Fruit fly (Drosophila melanogaster) whole organism, embryonic: Measurements from ENCODE around the gene Exd2.

Experiments
- Abd-B ChIP-seq: fragments of 200-800 bp; sonication (Bioruptor generic); optimal IDR thresholded peaks from 2 replicates; lab custom pipeline; 2018; ENCODE audit warnings: missing biosample characterization, mild to moderate bottlenecking, missing genetic modification characterization, moderate library complexity
- Asciz ChIP-seq: fragments of 200-800 bp; sonication (Bioruptor generic); optimal IDR thresholded peaks from 2 replicates; lab custom pipeline; 2017; ENCODE audit warnings: missing biosample characterization, mild to moderate bottlenecking, missing genetic modification characterization, missing genetic modification reagents
- Awh ChIP-seq: fragments of 200-800 bp; sonication (Bioruptor generic); IDR thresholded peaks from 2 replicates; pipeline ENCODE4, ENCODE4 v1.3.6; 2022; ENCODE audit warnings: missing biosample characterization, missing genetic modification characterization
- CG10147 ChIP-seq: fragments of 200-800 bp; sonication (Bioruptor generic); optimal IDR thresholded peaks from 2 replicates; lab custom pipeline; 2019; ENCODE audit warnings: missing biosample characterization, mild to moderate bottlenecking, missing genetic modification characterization, moderate library complexity
- CG1024 ChIP-seq: fragments of 200-800 bp; sonication (Bioruptor generic); IDR thresholded peaks from 2 replicates; pipeline ENCODE4 v1.3.6; 2022; ENCODE audit warnings: missing biosample characterization, missing genetic modification characterization
- CG10565 ChIP-seq: fragments of 200-800 bp; sonication (Bioruptor generic); optimal IDR thresholded peaks from 3 replicates; lab custom pipeline; 2016; ENCODE audit warnings: missing biosample characterization, mild to moderate bottlenecking, missing genetic modification characterization
- CG13424 ChIP-seq: fragments of 200-800 bp; sonication (Bioruptor generic); optimal IDR thresholded peaks from 2 replicates; lab custom pipeline; 2019; ENCODE audit warnings: missing biosample characterization, mild to moderate bottlenecking, missing genetic modification characterization, moderate library complexity
- CG14860 ChIP-seq: fragments of 200-800 bp; sonication (Bioruptor generic); IDR thresholded peaks from 3 replicates; pipeline ENCODE4 v1.3.6; 2022; ENCODE audit warnings: missing biosample characterization, missing genetic modification characterization; ENCODE audit not compliant: partially characterized antibody
- CG1647 ChIP-seq: fragments of 200-800 bp; sonication (Bioruptor generic); optimal IDR thresholded peaks from 3 replicates; lab custom pipeline; 2016; ENCODE audit warnings: missing biosample characterization, missing genetic modification characterization
- CG32532 ChIP-seq: fragments of 200-800 bp; sonication (Bioruptor generic); IDR thresholded peaks from 2 replicates; pipeline ENCODE4 v1.3.6; 2022; ENCODE audit warnings: missing biosample characterization, missing genetic modification characterization
- CG32772 ChIP-seq: fragments of 200-800 bp; sonication (Bioruptor generic); IDR thresholded peaks from 2 replicates; pipeline ENCODE4 v1.3.6; 2022; ENCODE audit warnings: missing biosample characterization, missing genetic modification characterization
- CG6813 ChIP-seq: fragments of 200-800 bp; sonication (Bioruptor generic); optimal IDR thresholded peaks from 2 replicates; lab custom pipeline; 2017; ENCODE audit warnings: missing biosample characterization, missing genetic modification characterization, mild to moderate bottlenecking, moderate library complexity, missing genetic modification reagents
- CG9797 ChIP-seq: fragments of 200-800 bp; sonication (Bioruptor generic); optimal IDR thresholded peaks from 3 replicates; lab custom pipeline; 2018; ENCODE audit warnings: missing biosample characterization, mild to moderate bottlenecking, missing genetic modification characterization
- Camta ChIP-seq: fragments of 200-800 bp; sonication (Bioruptor generic); optimal IDR thresholded peaks from 2 replicates; lab custom pipeline; 2016; ENCODE audit warnings: missing biosample characterization, missing genetic modification characterization
- Dad ChIP-seq: fragments of 200-800 bp; sonication (Bioruptor generic); optimal IDR thresholded peaks from 3 replicates; lab custom pipeline; 2016; ENCODE audit warnings: missing biosample characterization, missing genetic modification characterization
- ERR ChIP-seq: fragments of 200-800 bp; sonication (Bioruptor generic); optimal IDR thresholded peaks from 2 replicates; lab custom pipeline; 2016; ENCODE audit warnings: missing biosample characterization, missing genetic modification characterization
- Hmr ChIP-seq: fragments of 200-800 bp; sonication (Bioruptor generic); optimal IDR thresholded peaks from 3 replicates; lab custom pipeline; 2017; ENCODE audit warnings: mild to moderate bottlenecking, missing biosample characterization, missing genetic modification reagents, missing genetic modification characterization
- Kr ChIP-seq: fragments of 200-800 bp; sonication (Bioruptor generic); optimal IDR thresholded peaks from 2 replicates; lab custom pipeline; 2017; ENCODE audit warnings: missing biosample characterization, mild to moderate bottlenecking, missing genetic modification characterization
- Lpt ChIP-seq: fragments of >200 bp; optimal IDR thresholded peaks from 2 replicates; lab custom pipeline; 2018; ENCODE audit warnings: missing biosample characterization, missing genetic modification characterization
- NfI ChIP-seq: fragments of 200-800 bp; sonication (Bioruptor generic); optimal IDR thresholded peaks from 3 replicates; lab custom pipeline; 2018; ENCODE audit warnings: missing biosample characterization, mild to moderate bottlenecking, missing genetic modification characterization, moderate library complexity
- Optix ChIP-seq: fragments of 200-800 bp; sonication (Bioruptor generic); IDR thresholded peaks from 3 replicates; pipeline ENCODE4 v1.3.6; 2022; ENCODE audit warnings: missing biosample characterization, missing genetic modification characterization
- Poxn ChIP-seq: fragments of 200-800 bp; sonication (Bioruptor generic); IDR thresholded peaks from 2 replicates; pipeline ENCODE4 v1.3.6; 2022; ENCODE audit warnings: missing biosample characterization, missing genetic modification characterization
- Vsx1 ChIP-seq: fragments of 200-800 bp; sonication (Bioruptor generic); optimal IDR thresholded peaks from 2 replicates; lab custom pipeline; 2017; ENCODE audit warnings: missing biosample characterization, mild to moderate bottlenecking, missing genetic modification characterization, missing genetic modification reagents
- YL-1 ChIP-seq: fragments of 200-800 bp; sonication (Bioruptor generic); optimal IDR thresholded peaks from 3 replicates; lab custom pipeline; 2017; ENCODE audit warnings: missing biosample characterization, mild to moderate bottlenecking, missing genetic modification characterization
- aop ChIP-seq: fragments of 200-800 bp; sonication (Bioruptor generic); IDR thresholded peaks from 2 replicates; pipeline ENCODE4 v1.3.6; 2022; ENCODE audit warnings: missing biosample characterization, missing genetic modification characterization
- bbx ChIP-seq: fragments of 200-800 bp; sonication (Bioruptor generic); IDR thresholded peaks from 2 replicates; pipeline ENCODE4 v1.3.6; 2022; ENCODE audit warnings: missing biosample characterization, missing genetic modification characterization; ENCODE audit not compliant: partially characterized antibody
- crp ChIP-seq, 2 experiments: fragments of 200-800 bp; sonication (Bioruptor generic); optimal IDR thresholded peaks; 2 replicates in 1 of 2; 3 replicates in 1 of 2; lab custom pipeline; 2017; ENCODE audit warnings: missing biosample characterization in 2 of 2, missing genetic modification characterization in 2 of 2, mild to moderate bottlenecking in 1 of 2, moderate library complexity in 1 of 2
- dimm ChIP-seq: fragments of 200-800 bp; sonication (Bioruptor generic); IDR thresholded peaks from 2 replicates; pipeline ENCODE4 v1.3.6; 2022; ENCODE audit warnings: missing biosample characterization, missing genetic modification characterization
- emc ChIP-seq: fragments of 200-800 bp; sonication (Bioruptor generic); optimal IDR thresholded peaks from 2 replicates; lab custom pipeline; 2016; ENCODE audit warnings: missing biosample characterization, missing genetic modification characterization
- gce ChIP-seq: fragments of 200-800 bp; sonication (Bioruptor generic); IDR thresholded peaks from 3 replicates; pipeline ENCODE4 v1.3.6; 2022; ENCODE audit warnings: missing biosample characterization, missing genetic modification characterization
- gt ChIP-seq: fragments of 200-800 bp; sonication (Bioruptor generic); IDR thresholded peaks from 2 replicates; pipeline ENCODE4 v1.3.6; 2022; ENCODE audit warnings: missing biosample characterization, missing genetic modification characterization
- jing ChIP-seq: fragments of 200-800 bp; sonication (Bioruptor generic); optimal IDR thresholded peaks from 2 replicates; lab custom pipeline; 2018; ENCODE audit warnings: missing biosample characterization, mild to moderate bottlenecking, missing genetic modification characterization
- kah ChIP-seq: fragments of 200-800 bp; sonication (Bioruptor generic); optimal IDR thresholded peaks from 2 replicates; lab custom pipeline; 2018; ENCODE audit warnings: missing biosample characterization, mild to moderate bottlenecking, missing genetic modification characterization
- lab ChIP-seq: fragments of 200-800 bp; sonication (Bioruptor generic); optimal IDR thresholded peaks from 3 replicates; lab custom pipeline; 2017; ENCODE audit warnings: missing biosample characterization, missing genetic modification characterization, mild to moderate bottlenecking, moderate library complexity, missing genetic modification reagents
- nerfin-2 ChIP-seq: fragments of 200-800 bp; sonication (Bioruptor generic); IDR thresholded peaks from 2 replicates; pipeline ENCODE4 v1.3.6; 2022; ENCODE audit warnings: missing biosample characterization, missing genetic modification characterization; ENCODE audit not compliant: partially characterized antibody
- peb ChIP-seq: fragments of 200-800 bp; sonication (Bioruptor generic); IDR thresholded peaks from 2 replicates; pipeline ENCODE4 v1.3.6; 2022; ENCODE audit warnings: missing biosample characterization, missing genetic modification characterization
- pfk ChIP-seq: fragments of 200-800 bp; sonication (Bioruptor generic); optimal IDR thresholded peaks from 2 replicates; lab custom pipeline; 2018; ENCODE audit warnings: missing biosample characterization, mild to moderate bottlenecking, missing genetic modification characterization, moderate library complexity
- prd ChIP-seq, 3 experiments: fragments of >200 bp in 2 of 3; fragments of 200-800 bp in 1 of 3; sonication (Bioruptor generic) in 1 of 3; optimal IDR thresholded peaks in 2 of 3; IDR thresholded peaks in 1 of 3; 2 replicates in 2 of 3; 3 replicates in 1 of 3; pipeline versions ENCODE4 v1.3.6 to Lab custom; 2017 to 2022; ENCODE audit warnings: missing biosample characterization in 1 of 3, missing genetic modification characterization in 1 of 3
- psq ChIP-seq: fragments of 200-800 bp; sonication (Bioruptor generic); optimal IDR thresholded peaks from 2 replicates; lab custom pipeline; 2017; ENCODE audit warnings: missing biosample characterization, missing genetic modification characterization
- repo ChIP-seq: fragments of 200-800 bp; sonication (Bioruptor generic); optimal IDR thresholded peaks from 2 replicates; lab custom pipeline; 2016; ENCODE audit warnings: missing biosample characterization, missing genetic modification characterization
- ro ChIP-seq: fragments of 200-800 bp; sonication (Bioruptor generic); IDR thresholded peaks from 2 replicates; pipeline ENCODE4 v1.3.6; 2022; ENCODE audit warnings: missing biosample characterization, missing genetic modification characterization
- schlank ChIP-seq: fragments of 200-800 bp; sonication (Bioruptor generic); optimal IDR thresholded peaks from 2 replicates; lab custom pipeline; 2018; ENCODE audit warnings: missing biosample characterization, mild to moderate bottlenecking, missing genetic modification characterization
- scrt ChIP-seq: fragments of 200-800 bp; sonication (Bioruptor generic); optimal IDR thresholded peaks from 2 replicates; lab custom pipeline; 2018; ENCODE audit warnings: missing biosample characterization, mild to moderate bottlenecking, missing genetic modification characterization, moderate library complexity
- shn ChIP-seq: fragments of 200-800 bp; sonication (Bioruptor generic); optimal IDR thresholded peaks from 3 replicates; lab custom pipeline; 2016; ENCODE audit warnings: missing biosample characterization, missing genetic modification characterization
- slp2 ChIP-seq: fragments of 200-800 bp; sonication (Bioruptor generic); optimal IDR thresholded peaks from 2 replicates; lab custom pipeline; 2016; ENCODE audit warnings: missing biosample characterization, missing genetic modification characterization
- vfl ChIP-seq: fragments of 200-800 bp; sonication (Bioruptor generic); optimal IDR thresholded peaks from 2 replicates; lab custom pipeline; 2016; ENCODE audit warnings: missing biosample characterization, missing genetic modification characterization
- vvl ChIP-seq: fragments of 200-800 bp; sonication (Bioruptor generic); IDR thresholded peaks from 2 replicates; pipeline ENCODE4 v1.3.6; 2022; ENCODE audit warnings: missing biosample characterization, missing genetic modification characterization

The Exd2 gene

dm6 chr3R:11458022-11458850, 22.7 kb upstream of the Exd2 start (continued):
- peak; percentile 63 for TF ChIP-seq CG6813 (GFP tag; lab: Kevin White, UChicago)
- 0 out of 2 replicates have a peak, but pooled peaks have one; percentile 49 for TF ChIP-seq ro (GFP tag; lab: Robert Waterston, UW)
- TF ChIP-seq Camta = peak; percentile 56
- no peak for TF ChIP-seq prd (optimal IDR thresholded peaks at IDR 0.05; lab: Kevin White, UChicago)
- peak; percentile 86 for TF ChIP-seq prd (GFP tag; IDR thresholded peaks at IDR 0.05; lab: Robert Waterston, UW)
- peak; percentile 18 for TF ChIP-seq Asciz (GFP tag; lab: Kevin White, UChicago)
- TF ChIP-seq CG32532 (GFP tag; lab: Robert Waterston, UW) = peak; percentile 88
- peak; percentile 73; the same call in 1 of the 2 replicates for TF ChIP-seq Awh (GFP tag; lab: Robert Waterston, UW)
- TF ChIP-seq Dad (GFP tag; lab: Kevin White, UChicago) = no peak
- TF ChIP-seq CG32772 (GFP tag; lab: Robert Waterston, UW) = peak; percentile 81
- no peak for TF ChIP-seq YL-1 (GFP tag; lab: Kevin White, UChicago)
- TF ChIP-seq slp2 (GFP tag; lab: Kevin White, UChicago) = peak; percentile 17
- no peak for TF ChIP-seq CG14860 (GFP tag; lab: Robert Waterston, UW)
- TF ChIP-seq shn = peak; percentile 51
- TF ChIP-seq vvl (GFP tag; lab: Robert Waterston, UW) = peak; percentile 77; the same call in 1 of the 2 replicates
- TF ChIP-seq kah (GFP tag; lab: Kevin White, UChicago) = no peak
- no peak for TF ChIP-seq CG9797
- TF ChIP-seq lab (GFP tag; lab: Kevin White, UChicago) = peak; percentile 86
- peak; percentile 31; the same call in 1 of the 2 replicates for TF ChIP-seq peb
- no peak for TF ChIP-seq bbx
- TF ChIP-seq scrt = peak; percentile 39
- 0 out of 2 replicates have a peak, but pooled peaks have one; percentile 32 for TF ChIP-seq gt
- TF ChIP-seq Optix (GFP tag; lab: Robert Waterston, UW) = peak; percentile 68; the same call in 2 of the 3 replicates
- TF ChIP-seq psq (GFP tag; lab: Kevin White, UChicago) = no peak
- TF ChIP-seq dimm (GFP tag; lab: Robert Waterston, UW) = 0 out of 2 replicates have a peak, but pooled peaks have one; percentile 40
- TF ChIP-seq CG1024 = no peak
- TF ChIP-seq pfk (GFP tag; lab: Kevin White, UChicago) = no peak
- TF ChIP-seq CG1647 (GFP tag; lab: Kevin White, UChicago) = peak; percentile 62
- TF ChIP-seq ERR (GFP tag; lab: Kevin White, UChicago) = peak; percentile 38
- no peak; the same call in 2 of the 3 replicates for TF ChIP-seq gce
- 0 out of 2 replicates have a peak, but pooled peaks have one; percentile 45 for TF ChIP-seq Poxn (GFP tag; lab: Robert Waterston, UW)
- peak; percentile 49 for TF ChIP-seq CG13424 (tag; lab: Kevin White, UChicago)
- peak; percentile 53 for TF ChIP-seq emc (GFP tag; lab: Kevin White, UChicago)
- no peak for TF ChIP-seq Kr
- no peak for TF ChIP-seq Lpt (GFP tag; lab: Kevin White, UChicago)
- TF ChIP-seq CG10565 = no peak
- TF ChIP-seq vfl (GFP tag; lab: Kevin White, UChicago) = no peak
- no peak for TF ChIP-seq aop (GFP tag; lab: Robert Waterston, UW)
- TF ChIP-seq Vsx1 = peak; percentile 38
- 0 out of 2 replicates have a peak, but pooled peaks have one; percentile 17 for TF ChIP-seq nerfin-2 (GFP tag; lab: Robert Waterston, UW)
- peak; percentile 75 for TF ChIP-seq NfI
- peak; percentile 74 for TF ChIP-seq Hmr
- peak in 1 of 2 experiments; percentile 4 for TF ChIP-seq crp (GFP tag; optimal IDR thresholded peaks at IDR 0.05; lab: Kevin White, UChicago)
- peak; percentile 69 for TF ChIP-seq Abd-B (GFP tag; lab: Kevin White, UChicago)
- TF ChIP-seq repo (GFP tag; lab: Kevin White, UChicago) = peak; percentile 36
- peak; percentile 8 for TF ChIP-seq CG10147
- TF ChIP-seq jing (GFP tag; lab: Kevin White, UChicago) = peak; percentile 18
- peak; percentile 43 for TF ChIP-seq schlank (tag; lab: Kevin White, UChicago)
